Fruit fly (Drosophila melanogaster): ENCODE results near the gene SA1.
A peak's percentile ranks its signal among the peaks of the same experiment; 100 is the strongest.

SA1 gene

DNA sequence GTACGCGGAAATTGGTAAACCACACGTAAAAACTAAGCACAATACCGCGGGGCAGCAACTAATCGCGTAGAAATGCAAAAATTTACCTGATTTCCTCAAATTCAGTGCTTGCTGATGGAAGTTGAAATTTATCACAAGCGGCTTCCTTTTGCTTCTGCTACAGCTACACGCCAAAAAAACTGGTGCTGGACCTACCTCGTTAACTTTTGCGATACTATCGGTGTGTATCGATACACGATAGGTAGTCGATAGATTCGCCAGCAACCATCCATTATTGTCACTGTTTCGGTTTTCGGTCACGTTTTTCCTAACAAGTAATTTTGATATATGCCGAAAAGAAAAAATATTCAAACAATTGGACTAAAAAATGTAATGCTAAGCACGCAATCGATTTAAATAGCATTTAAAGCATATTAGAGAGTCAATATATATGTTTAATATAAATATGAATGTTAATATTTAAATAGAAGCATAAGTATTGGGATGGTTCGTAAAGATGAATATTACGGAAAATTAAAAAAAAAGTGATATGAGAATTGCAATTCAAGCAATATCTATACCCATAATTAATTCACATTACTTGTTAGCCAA, 17.3 kb downstream of the SA1 start, which contains the start of gene Sumo:
Sumo (minus strand) TSS at position 223 of the 591 bp plus-strand sequence.
- no peak for TF ChIP-seq C15 (GFP tag; IDR thresholded peaks at IDR 0.05)
- no peak for TF ChIP-seq CG6854 (GFP tag; optimal IDR thresholded peaks at IDR 0.05)
- no peak for TF ChIP-seq CG14667 (GFP tag; IDR thresholded peaks at IDR 0.05)
- peak; percentile 100 for TF ChIP-seq inv (GFP tag; IDR thresholded peaks at IDR 0.05; ENCODE audit: partially characterized antibody)
- no peak for TF ChIP-seq GATAe (GFP tag; conservative IDR thresholded peaks at IDR 0.05)
- peak; percentile 40 for TF ChIP-seq Sry-β (GFP tag; optimal IDR thresholded peaks at IDR 0.05)
- TF ChIP-seq mam (GFP tag; optimal IDR thresholded peaks at IDR 0.05), result no peak
- no peak for TF ChIP-seq CG7357 (GFP tag; IDR thresholded peaks at IDR 0.05)
- TF ChIP-seq CG4820 (GFP tag; optimal IDR thresholded peaks at IDR 0.05), result no peak
- TF ChIP-seq CG1602 (GFP tag; optimal IDR thresholded peaks at IDR 0.05), result no peak
- TF ChIP-seq CkIIα-i1 (GFP tag; IDR thresholded peaks at IDR 0.05), result no peak
- TF ChIP-seq NC2α (GFP tag; optimal IDR thresholded peaks at IDR 0.05), result no peak
- TF ChIP-seq tgo (GFP tag; IDR thresholded peaks at IDR 0.05), result no peak
- TF ChIP-seq wor (GFP tag; IDR thresholded peaks at IDR 0.05), result no peak
- no peak for TF ChIP-seq CG4328 (GFP tag; optimal IDR thresholded peaks at IDR 0.05)
- peak; percentile 17 for TF ChIP-seq CG8290 (GFP tag; optimal IDR thresholded peaks at IDR 0.05)
- TF ChIP-seq CG8290 (tag; optimal IDR thresholded peaks at IDR 0.05), result peak in 1 of 2 experiments; percentile 80
- TF ChIP-seq Antp (GFP tag; optimal IDR thresholded peaks at IDR 0.05), result no peak
- TF ChIP-seq Side (GFP tag; optimal IDR thresholded peaks at IDR 0.05), result no peak
- no peak for TF ChIP-seq bsh (GFP tag; optimal IDR thresholded peaks at IDR 0.05)
- TF ChIP-seq Aef1 (GFP tag; IDR thresholded peaks at IDR 0.05), result no peak
- no peak for TF ChIP-seq bowl (GFP tag; IDR thresholded peaks at IDR 0.05)
- TF ChIP-seq Hr3 (GFP tag; optimal IDR thresholded peaks at IDR 0.05), result peak; percentile 17
- TF ChIP-seq ap (GFP tag; IDR thresholded peaks at IDR 0.05), result no peak
- peak; percentile 38 for TF ChIP-seq MBD-R2 (GFP tag; IDR thresholded peaks at IDR 0.05)
- TF ChIP-seq CG18262 (tag; optimal IDR thresholded peaks at IDR 0.05), result peak; percentile 50
- TF ChIP-seq amos (GFP tag; IDR thresholded peaks at IDR 0.05; ENCODE audit: partially characterized antibody), result peak; percentile 100
- no peak for TF ChIP-seq CG17912 (GFP tag; optimal IDR thresholded peaks at IDR 0.05)
- TF ChIP-seq mirr (GFP tag; optimal IDR thresholded peaks at IDR 0.05), result no peak
- no peak for TF ChIP-seq CG12942 (GFP tag; optimal IDR thresholded peaks at IDR 0.05)
- TF ChIP-seq gfzf (GFP tag; optimal IDR thresholded peaks at IDR 0.05), result no peak
- peak; percentile 33 for TF ChIP-seq CG2678 (tag; optimal IDR thresholded peaks at IDR 0.05)
- TF ChIP-seq NK7.1 (GFP tag; optimal IDR thresholded peaks at IDR 0.05), result no peak
- TF ChIP-seq CoRest (tag; optimal IDR thresholded peaks at IDR 0.05), result peak; percentile 35
- TF ChIP-seq BEAF-32 (GFP tag; optimal IDR thresholded peaks at IDR 0.05), result peak; percentile 98
- no peak for TF ChIP-seq CG7271 (tag; optimal IDR thresholded peaks at IDR 0.05)
- no peak for TF ChIP-seq ATbp (GFP tag; optimal IDR thresholded peaks at IDR 0.05)
- TF ChIP-seq nom (GFP tag; optimal IDR thresholded peaks at IDR 0.05), result no peak
- peak; percentile 41 for TF ChIP-seq CG10543 (GFP tag; optimal IDR thresholded peaks at IDR 0.05)
- TF ChIP-seq fd64A (GFP tag; optimal IDR thresholded peaks at IDR 0.05), result no peak
- TF ChIP-seq ara (GFP tag; IDR thresholded peaks at IDR 0.05), result no peak
- TF ChIP-seq CG12236 (GFP tag; optimal IDR thresholded peaks at IDR 0.05), result no peak
- TF ChIP-seq HLHmδ (GFP tag; optimal IDR thresholded peaks at IDR 0.05), result no peak
- no peak for TF ChIP-seq sens-2 (GFP tag; IDR thresholded peaks at IDR 0.05)
- no peak for TF ChIP-seq Lim3 (GFP tag; IDR thresholded peaks at IDR 0.05)
- TF ChIP-seq ERR (GFP tag; optimal IDR thresholded peaks at IDR 0.05), result no peak
- no peak; the same call in 1 of the 2 replicates for TF ChIP-seq CG9215 (GFP tag; IDR thresholded peaks at IDR 0.05)
- TF ChIP-seq CG9437 (GFP tag; optimal IDR thresholded peaks at IDR 0.05), result no peak
- TF ChIP-seq CG17385 (GFP tag; optimal IDR thresholded peaks at IDR 0.05), result no peak
- peak; percentile 9 for TF ChIP-seq YL-1 (GFP tag; optimal IDR thresholded peaks at IDR 0.05)
- TF ChIP-seq CG3407 (GFP tag; optimal IDR thresholded peaks at IDR 0.05), result no peak

All from whole organism, embryonic.